Fruit fly (Drosophila melanogaster): Measurements from ENCODE around the gene Usp39.

Gene Usp39

DNA sequence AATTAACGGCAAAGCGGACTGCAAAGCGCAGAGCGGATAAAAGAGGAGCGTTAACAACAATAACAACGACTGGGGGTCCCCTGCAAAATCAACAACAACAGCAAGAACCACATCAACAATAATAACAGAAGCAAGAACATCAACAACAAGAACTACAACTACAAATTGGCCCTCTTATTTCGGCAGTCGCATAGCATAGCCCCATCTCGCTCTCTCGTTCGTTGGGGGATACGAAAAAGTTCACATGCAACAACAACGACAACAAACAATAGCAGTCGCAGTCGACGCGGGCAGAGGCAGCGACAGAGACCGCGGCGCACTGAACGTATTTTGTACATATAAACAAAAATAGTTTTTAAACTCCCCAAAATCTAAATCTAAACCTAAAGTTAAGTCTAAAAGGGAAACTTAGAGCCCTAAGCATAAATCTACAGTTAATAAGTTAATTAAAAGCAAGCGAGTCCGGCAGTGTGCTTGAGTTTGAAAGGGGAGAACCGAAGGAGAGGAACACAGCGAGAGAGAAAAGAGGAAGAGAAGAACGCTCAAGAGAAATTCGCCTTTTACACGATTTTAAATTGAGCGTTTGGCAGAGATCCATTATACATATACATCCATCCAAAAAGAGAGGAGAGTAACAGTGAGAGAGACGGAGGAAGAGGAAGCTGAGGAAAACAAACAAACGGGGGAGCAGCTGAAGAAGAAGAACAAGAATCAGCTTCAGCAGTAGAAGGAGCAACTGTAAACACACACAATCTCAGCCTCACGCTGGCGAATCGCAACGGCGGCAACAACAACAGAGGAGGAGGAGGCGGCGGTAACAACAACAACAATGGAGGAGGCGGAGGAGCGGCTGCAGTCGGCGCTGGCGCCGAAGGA is 6.7 kb downstream of the Usp39 start:
- TF ChIP-seq CG15710 (tag; optimal IDR thresholded peaks at IDR 0.05) (no peak), CG13204 (GFP tag; optimal IDR thresholded peaks at IDR 0.05) (peak; percentile 93)

DNA sequence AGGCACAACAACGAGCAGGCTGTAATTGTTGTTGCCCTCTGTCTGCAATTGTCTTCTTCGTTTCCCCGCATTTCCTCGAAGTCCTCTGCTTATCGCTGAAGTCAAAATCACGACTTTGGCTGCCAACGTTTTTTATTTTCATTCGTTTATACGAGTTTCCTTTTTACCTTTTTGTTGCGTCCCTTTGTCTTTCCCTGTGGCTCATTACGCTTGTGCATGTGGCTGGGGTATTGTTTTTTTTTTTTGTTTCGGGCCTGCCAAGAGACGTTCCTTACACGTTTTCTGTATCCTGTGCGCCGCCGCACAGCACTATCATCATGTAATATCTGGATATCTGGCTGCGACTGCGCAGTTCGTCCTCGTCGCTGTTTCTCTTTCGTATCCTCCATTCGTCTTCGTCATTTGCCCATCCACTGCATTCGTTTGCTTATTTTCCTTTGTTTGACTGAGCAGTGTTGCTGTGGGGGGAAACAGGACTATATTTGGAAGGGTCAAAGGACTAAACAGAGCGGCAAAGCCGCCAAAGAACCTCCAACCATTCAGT is 8.4 kb downstream of the Usp39 start:
- peak; percentile 48 for TF ChIP-seq gl (tag; optimal IDR thresholded peaks at IDR 0.05)
- no peak for TF ChIP-seq CG9948 (tag; optimal IDR thresholded peaks at IDR 0.05)
- no peak for TF ChIP-seq CG32121 (GFP tag; IDR thresholded peaks at IDR 0.05)
- peak; percentile 71 for TF ChIP-seq CG13204 (GFP tag; optimal IDR thresholded peaks at IDR 0.05)
- no peak for TF ChIP-seq Snoo (tag; optimal IDR thresholded peaks at IDR 0.05)
- peak; percentile 19 for TF ChIP-seq CG17806 (tag; optimal IDR thresholded peaks at IDR 0.05)
- TF ChIP-seq CG12605 (GFP tag; IDR thresholded peaks at IDR 0.05): no peak
- TF ChIP-seq EcR (GFP tag; optimal IDR thresholded peaks at IDR 0.05): peak; percentile 50
- TF ChIP-seq CG8159 (tag; optimal IDR thresholded peaks at IDR 0.05): peak; percentile 10
- peak; percentile 14 for TF ChIP-seq CG15710 (tag; optimal IDR thresholded peaks at IDR 0.05)
- TF ChIP-seq CG34367 (tag; optimal IDR thresholded peaks at IDR 0.05): peak; percentile 7

dm6 chrX:18868142-18868541 is 10.1 kb downstream of the Usp39 start:
- TF ChIP-seq Pif1B (GFP tag; optimal IDR thresholded peaks at IDR 0.05): no peak
- TF ChIP-seq EcR (GFP tag; optimal IDR thresholded peaks at IDR 0.05): peak; percentile 80
- no peak for TF ChIP-seq CG9948 (tag; optimal IDR thresholded peaks at IDR 0.05)
- TF ChIP-seq CG4496 (GFP tag; IDR thresholded peaks at IDR 0.05): no peak

- peak; percentile 54 for TF ChIP-seq gl (tag; optimal IDR thresholded peaks at IDR 0.05)
- TF ChIP-seq rn (GFP tag; IDR thresholded peaks at IDR 0.05): peak; percentile 39; the same call in 1 of the 2 replicates
- no peak for TF ChIP-seq D1 (tag; optimal IDR thresholded peaks at IDR 0.05)
- TF ChIP-seq Pif1B (GFP tag; optimal IDR thresholded peaks at IDR 0.05): peak; percentile 78
- no peak for TF ChIP-seq CG10348 (GFP tag; IDR thresholded peaks at IDR 0.05)
- TF ChIP-seq Ets98B (GFP tag; IDR thresholded peaks at IDR 0.05): peak; percentile 74
- no peak for TF ChIP-seq EcR (GFP tag; optimal IDR thresholded peaks at IDR 0.05)
- peak; percentile 75 for TF ChIP-seq fd96Ca (GFP tag; IDR thresholded peaks at IDR 0.05)
- TF ChIP-seq CG14655 (GFP tag; optimal IDR thresholded peaks at IDR 0.05): no peak
- peak; percentile 81 for TF ChIP-seq CG8159 (tag; optimal IDR thresholded peaks at IDR 0.05)
- peak; percentile 65 for TF ChIP-seq Snoo (tag; optimal IDR thresholded peaks at IDR 0.05)
- peak; percentile 74 for TF ChIP-seq CG12605 (GFP tag; IDR thresholded peaks at IDR 0.05)
- TF ChIP-seq Pif1A (GFP tag; optimal IDR thresholded peaks at IDR 0.05): no peak
- TF ChIP-seq CG9948 (tag; optimal IDR thresholded peaks at IDR 0.05): peak; percentile 68
- TF ChIP-seq CG32121 (GFP tag; IDR thresholded peaks at IDR 0.05): peak; percentile 76
- TF ChIP-seq CG15710 (tag; optimal IDR thresholded peaks at IDR 0.05): peak; percentile 71
- TF ChIP-seq CG13204 (GFP tag; optimal IDR thresholded peaks at IDR 0.05): peak; percentile 35
- TF ChIP-seq CG8301 (tag; optimal IDR thresholded peaks at IDR 0.05): peak; percentile 57
- peak; percentile 59 for TF ChIP-seq CG34367 (tag; optimal IDR thresholded peaks at IDR 0.05)
- peak; percentile 79; the same call in 2 of the 3 replicates for TF ChIP-seq CG4496 (GFP tag; IDR thresholded peaks at IDR 0.05)
- TF ChIP-seq CG17806 (tag; optimal IDR thresholded peaks at IDR 0.05): peak; percentile 79
Observed at dm6 chrX:18869489-18870132, 11.6 kb downstream of the Usp39 start.

- TF ChIP-seq CG12605 (GFP tag; IDR thresholded peaks at IDR 0.05) (no peak), gl (tag; optimal IDR thresholded peaks at IDR 0.05) (no peak), CG34367 (tag; optimal IDR thresholded peaks at IDR 0.05) (no peak), D1 (tag; optimal IDR thresholded peaks at IDR 0.05) (no peak), CG4496 (GFP tag; IDR thresholded peaks at IDR 0.05) (no peak), CG8159 (tag; optimal IDR thresholded peaks at IDR 0.05) (no peak), CG32121 (GFP tag; IDR thresholded peaks at IDR 0.05) (no peak), CG14655 (GFP tag; optimal IDR thresholded peaks at IDR 0.05) (no peak), fd96Ca (GFP tag; IDR thresholded peaks at IDR 0.05) (no peak), CG13204 (GFP tag; optimal IDR thresholded peaks at IDR 0.05) (no peak), Ets98B (GFP tag; IDR thresholded peaks at IDR 0.05) (no peak), Pif1A (GFP tag; optimal IDR thresholded peaks at IDR 0.05) (no peak), CG17806 (tag; optimal IDR thresholded peaks at IDR 0.05) (no peak), rn (GFP tag; IDR thresholded peaks at IDR 0.05) (no peak), Snoo (tag; optimal IDR thresholded peaks at IDR 0.05) (no peak), CG10348 (GFP tag; IDR thresholded peaks at IDR 0.05) (no peak), CG9948 (tag; optimal IDR thresholded peaks at IDR 0.05) (no peak), EcR (GFP tag; optimal IDR thresholded peaks at IDR 0.05) (no peak), CG15710 (tag; optimal IDR thresholded peaks at IDR 0.05) (no peak), Pif1B (GFP tag; optimal IDR thresholded peaks at IDR 0.05) (no peak)
Observed at dm6 chrX:18883999-18884671, 26.1 kb downstream of the Usp39 start, which contains the start of gene CG7332. CG7332 (plus strand) TSS chrX:18884513.
